Worm (Caenorhabditis elegans) whole organism, mixed stage, embryonic: ENCODE measurements around the gene eelo-2.

ENCODE experiments used
- blmp-1 ChIP-seq: fragments of 150-350 bp; optimal IDR thresholded peaks from 2 replicates; lab custom pipeline; 2014; ENCODE audit warnings: missing biosample characterization, missing genetic modification characterization
- ceh-43 ChIP-seq: fragments of 200-800 bp; sonication (Bioruptor generic); optimal IDR thresholded peaks from 2 replicates; lab custom pipeline; 2018; ENCODE audit warnings: mild to moderate bottlenecking, missing genetic modification characterization, moderate library complexity, missing compliant biosample characterization
- ces-1 ChIP-seq: fragments of 150-350 bp; optimal IDR thresholded peaks from 2 replicates; lab custom pipeline; 2014; ENCODE audit warnings: missing biosample characterization, missing genetic modification reagents, missing genetic modification characterization
- elt-1 ChIP-seq: sonication (generic microtip); optimal IDR thresholded peaks from 2 replicates; lab custom pipeline; 2017; ENCODE audit warnings: missing genetic modification characterization, mild to moderate bottlenecking, missing compliant biosample characterization, antibody characterized with exemption, moderate library complexity, borderline replicate concordance; ENCODE audit not compliant: insufficient read depth
- lin-13 ChIP-seq: fragments of 150-350 bp; optimal IDR thresholded peaks from 2 replicates; lab custom pipeline; 2014; ENCODE audit warnings: missing biosample characterization, missing genetic modification characterization
- lsy-2 ChIP-seq: fragments of 150-350 bp; optimal IDR thresholded peaks from 2 replicates; lab custom pipeline; 2014; ENCODE audit warnings: missing biosample characterization, missing genetic modification characterization
- mep-1 ChIP-seq: fragments of 150-350 bp; optimal IDR thresholded peaks from 2 replicates; lab custom pipeline; 2017; ENCODE audit warnings: missing biosample characterization, missing genetic modification reagents, missing genetic modification characterization, inconsistent platforms
- mls-2 ChIP-seq: sonication (generic microtip); optimal IDR thresholded peaks from 2 replicates; lab custom pipeline; 2016; ENCODE audit warnings: mild to moderate bottlenecking, missing genetic modification characterization, moderate library complexity, missing compliant biosample characterization
- nhr-12 ChIP-seq: fragments of 150-350 bp; optimal IDR thresholded peaks from 2 replicates; lab custom pipeline; 2014; ENCODE audit warnings: missing biosample characterization, missing genetic modification characterization
- nhr-237 ChIP-seq: fragments of 150-350 bp; optimal IDR thresholded peaks from 2 replicates; lab custom pipeline; 2014; ENCODE audit warnings: missing biosample characterization, missing genetic modification characterization
- pha-4 ChIP-seq: fragments of 150-350 bp; optimal IDR thresholded peaks from 2 replicates; lab custom pipeline; 2018; ENCODE audit warnings: missing biosample characterization, missing genetic modification reagents, missing genetic modification characterization
- snpc-4 ChIP-seq: fragments of 150-350 bp; optimal IDR thresholded peaks from 2 replicates; lab custom pipeline; 2014; ENCODE audit warnings: missing biosample characterization, missing genetic modification characterization
- unc-39 ChIP-seq: fragments of 150-350 bp; optimal IDR thresholded peaks from 2 replicates; lab custom pipeline; 2014; ENCODE audit warnings: missing biosample characterization, missing genetic modification characterization
- unc-62 ChIP-seq: fragments of 150-350 bp; optimal IDR thresholded peaks from 2 replicates; lab custom pipeline; 2014; ENCODE audit warnings: missing biosample characterization, missing genetic modification reagents, missing genetic modification characterization

ce11 chrIV:17216048-17216447 lies 33.9 kb upstream of the eelo-2 start, which contains the start of gene Y116A8B.1:
- TF ChIP-seq unc-39 (tag; lab: Kevin White, UChicago) (no peak), pha-4 (tag; lab: Kevin White, UChicago) (no peak), nhr-12 (no peak), nhr-237 (tag; lab: Kevin White, UChicago) (no peak), mep-1 (tag; lab: Kevin White, UChicago) (no peak), mls-2 (no peak), snpc-4 (tag; lab: Kevin White, UChicago) (no peak), lin-13 (no peak), lsy-2 (tag; lab: Kevin White, UChicago) (no peak), elt-1 (tag; lab: Kevin White, UChicago) (no peak), ces-1 (GFP tag; lab: Kevin White, UChicago) (no peak), unc-62 (GFP tag; lab: Kevin White, UChicago) (no peak), blmp-1 (tag; lab: Kevin White, UChicago) (no peak), ceh-43 (GFP tag; lab: Kevin White, UChicago) (no peak)
